Worm (Caenorhabditis elegans) whole organism, mixed stage, embryonic: ENCODE data around the gene fbxa-85.
A peak's percentile ranks its signal among the peaks of the same experiment; 100 is the strongest.

ENCODE experiments used
- M03D4.4 ChIP-seq: sonication (generic microtip); optimal IDR thresholded peaks from 2 replicates; lab custom pipeline; 2017; ENCODE audit warnings: mild to moderate bottlenecking, missing genetic modification characterization, missing compliant biosample characterization
- bed-3 ChIP-seq: fragments of 200-800 bp; sonication (Bioruptor generic); optimal IDR thresholded peaks from 3 replicates; lab custom pipeline; 2018; ENCODE audit warnings: mild to moderate bottlenecking, missing genetic modification characterization, moderate library complexity, missing compliant biosample characterization
- blmp-1 ChIP-seq: fragments of 150-350 bp; optimal IDR thresholded peaks from 2 replicates; lab custom pipeline; 2014; ENCODE audit warnings: missing biosample characterization, missing genetic modification characterization
- ceh-43 ChIP-seq: fragments of 200-800 bp; sonication (Bioruptor generic); optimal IDR thresholded peaks from 2 replicates; lab custom pipeline; 2018; ENCODE audit warnings: mild to moderate bottlenecking, missing genetic modification characterization, moderate library complexity, missing compliant biosample characterization
- ceh-83 ChIP-seq: fragments of 200-800 bp; sonication (Bioruptor generic); optimal IDR thresholded peaks from 2 replicates; lab custom pipeline; 2018; ENCODE audit warnings: mild to moderate bottlenecking, missing genetic modification characterization, missing compliant biosample characterization
- cnd-1 ChIP-seq: fragments of 200-800 bp; sonication (Bioruptor generic); optimal IDR thresholded peaks from 2 replicates; lab custom pipeline; 2018; ENCODE audit warnings: mild to moderate bottlenecking, missing genetic modification characterization, missing compliant biosample characterization
- drap-1 ChIP-seq: fragments of 200-800 bp; sonication (Bioruptor generic); optimal IDR thresholded peaks from 3 replicates; lab custom pipeline; 2018; ENCODE audit warnings: mild to moderate bottlenecking, missing genetic modification characterization, missing compliant biosample characterization
- elt-1 ChIP-seq: sonication (generic microtip); optimal IDR thresholded peaks from 2 replicates; lab custom pipeline; 2017; ENCODE audit warnings: missing genetic modification characterization, mild to moderate bottlenecking, missing compliant biosample characterization, antibody characterized with exemption, moderate library complexity, borderline replicate concordance; ENCODE audit not compliant: insufficient read depth
- elt-3 ChIP-seq: fragments of 150-350 bp; optimal IDR thresholded peaks from 2 replicates; lab custom pipeline; 2014; ENCODE audit warnings: missing biosample characterization, missing genetic modification characterization
- flh-1 ChIP-seq: fragments of 200-800 bp; sonication (Bioruptor generic); optimal IDR thresholded peaks from 2 replicates; lab custom pipeline; 2018; ENCODE audit warnings: mild to moderate bottlenecking, missing genetic modification characterization, moderate library complexity, missing compliant biosample characterization
- lin-13 ChIP-seq: fragments of 150-350 bp; optimal IDR thresholded peaks from 2 replicates; lab custom pipeline; 2014; ENCODE audit warnings: missing biosample characterization, missing genetic modification characterization
- mab-5 ChIP-seq: fragments of 150-350 bp; optimal IDR thresholded peaks from 2 replicates; lab custom pipeline; 2014; ENCODE audit warnings: missing biosample characterization, missing genetic modification characterization
- mep-1 ChIP-seq: fragments of 150-350 bp; optimal IDR thresholded peaks from 2 replicates; lab custom pipeline; 2017; ENCODE audit warnings: missing biosample characterization, missing genetic modification reagents, missing genetic modification characterization, inconsistent platforms
- mls-2 ChIP-seq: sonication (generic microtip); optimal IDR thresholded peaks from 2 replicates; lab custom pipeline; 2016; ENCODE audit warnings: mild to moderate bottlenecking, missing genetic modification characterization, moderate library complexity, missing compliant biosample characterization
- nhr-12 ChIP-seq: fragments of 150-350 bp; optimal IDR thresholded peaks from 2 replicates; lab custom pipeline; 2014; ENCODE audit warnings: missing biosample characterization, missing genetic modification characterization
- nhr-2 ChIP-seq: fragments of 150-350 bp; optimal IDR thresholded peaks from 2 replicates; lab custom pipeline; 2014; ENCODE audit warnings: missing biosample characterization, missing genetic modification characterization
- nhr-237 ChIP-seq: fragments of 150-350 bp; optimal IDR thresholded peaks from 2 replicates; lab custom pipeline; 2014; ENCODE audit warnings: missing biosample characterization, missing genetic modification characterization
- nhr-28 ChIP-seq: fragments of 150-350 bp; optimal IDR thresholded peaks from 2 replicates; lab custom pipeline; 2014; ENCODE audit warnings: missing biosample characterization, missing genetic modification characterization
- nhr-76 ChIP-seq: sonication (generic microtip); optimal IDR thresholded peaks from 2 replicates; lab custom pipeline; 2017; ENCODE audit warnings: missing biosample characterization, missing genetic modification characterization
- pha-4 ChIP-seq: fragments of 150-350 bp; optimal IDR thresholded peaks from 2 replicates; lab custom pipeline; 2018; ENCODE audit warnings: missing biosample characterization, missing genetic modification reagents, missing genetic modification characterization
- sem-2 ChIP-seq: fragments of 200-800 bp; sonication (Bioruptor generic); optimal IDR thresholded peaks from 2 replicates; lab custom pipeline; 2018; ENCODE audit warnings: mild to moderate bottlenecking, missing genetic modification characterization, missing compliant biosample characterization
- sptf-1 ChIP-seq: sonication (generic microtip); optimal IDR thresholded peaks from 2 replicates; lab custom pipeline; 2017; ENCODE audit warnings: mild to moderate bottlenecking, missing genetic modification characterization, moderate library complexity, missing compliant biosample characterization
- tbx-8 ChIP-seq: fragments of 200-800 bp; sonication (Bioruptor generic); optimal IDR thresholded peaks from 2 replicates; lab custom pipeline; 2018; ENCODE audit warnings: mild to moderate bottlenecking, missing genetic modification characterization, moderate library complexity, missing compliant biosample characterization
- unc-39 ChIP-seq: fragments of 150-350 bp; optimal IDR thresholded peaks from 2 replicates; lab custom pipeline; 2014; ENCODE audit warnings: missing biosample characterization, missing genetic modification characterization
- unc-62 ChIP-seq: fragments of 150-350 bp; optimal IDR thresholded peaks from 2 replicates; lab custom pipeline; 2014; ENCODE audit warnings: missing biosample characterization, missing genetic modification reagents, missing genetic modification characterization
- zip-8 ChIP-seq: fragments of 150-350 bp; optimal IDR thresholded peaks from 2 replicates; lab custom pipeline; 2014; ENCODE audit warnings: missing biosample characterization, missing genetic modification characterization
- ztf-11 ChIP-seq: fragments of 150-350 bp; optimal IDR thresholded peaks from 2 replicates; lab custom pipeline; 2014; ENCODE audit warnings: missing biosample characterization, missing genetic modification characterization

Gene fbxa-85

DNA sequence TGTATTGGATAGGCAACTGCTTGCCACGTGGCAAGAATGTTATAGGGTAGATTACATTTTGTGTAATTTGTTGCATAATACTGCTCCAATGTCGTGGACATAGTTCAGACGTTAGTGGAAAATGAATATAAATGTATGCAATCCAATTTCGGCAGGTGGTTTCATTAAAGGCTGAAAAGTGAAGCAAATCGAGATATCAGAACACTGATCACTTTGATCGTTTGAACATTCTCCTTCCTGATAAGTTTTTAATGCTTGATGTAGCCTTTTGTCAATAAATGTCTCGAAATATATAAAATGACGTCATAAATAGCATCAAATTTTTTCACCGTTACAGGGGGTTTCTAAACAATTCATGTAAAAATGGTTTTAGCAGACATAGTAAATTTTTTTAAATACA lies 38.6 kb upstream of the fbxa-85 start, which contains the start of gene srh-109:
Gene srh-109 (minus strand): TSS at position 101 of the 400 bp plus-strand sequence.
- peak; percentile 58 for TF ChIP-seq zip-8 (tag; lab: Kevin White, UChicago)
- no peak for TF ChIP-seq sptf-1 (tag; lab: Kevin White, UChicago)

DNA sequence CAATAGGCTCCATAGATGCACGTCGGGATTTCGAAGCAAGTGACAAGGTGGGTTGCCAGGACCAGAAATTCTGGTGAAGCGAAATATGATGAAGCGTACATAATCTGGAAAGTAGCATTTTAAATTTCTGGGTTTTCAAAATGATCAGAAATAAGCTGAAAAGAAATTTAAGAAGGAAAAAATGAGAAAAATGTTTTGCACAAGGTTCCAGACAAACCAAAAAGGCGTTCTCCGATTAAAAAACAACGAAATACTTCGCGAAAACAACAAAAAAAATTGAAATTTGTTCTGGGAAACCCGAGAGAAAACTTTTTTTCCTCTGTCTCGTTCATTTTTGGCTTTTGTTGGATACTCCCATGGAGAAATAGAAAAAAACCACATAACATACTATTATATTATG lies 35.7 kb upstream of the fbxa-85 start, which contains the start of gene srh-252:
Gene srh-252 (minus strand): TSS at position 101 of the 400 bp plus-strand sequence.
- TF ChIP-seq unc-39 (tag; lab: Kevin White, UChicago) (no peak), M03D4.4 (tag; lab: Kevin White, UChicago) (no peak), lin-13 (tag; lab: Kevin White, UChicago) (no peak), mep-1 (tag; lab: Kevin White, UChicago) (no peak), nhr-237 (tag; lab: Kevin White, UChicago) (no peak), zip-8 (tag; lab: Kevin White, UChicago) (no peak), nhr-12 (tag; lab: Kevin White, UChicago) (no peak), mab-5 (tag; lab: Kevin White, UChicago) (no peak)

ce11 chrV:17225389-17225788 lies 33.6 kb upstream of the fbxa-85 start, which contains the start of gene scl-25:
Gene scl-25, plus strand, starts transcription at chrV:17225689.
- TF ChIP-seq nhr-28 (tag; lab: Kevin White, UChicago) (no peak), tbx-8 (GFP tag; lab: Kevin White, UChicago) (no peak), sptf-1 (tag; lab: Kevin White, UChicago) (no peak), nhr-237 (tag; lab: Kevin White, UChicago) (no peak), cnd-1 (tag; lab: Kevin White, UChicago) (no peak), mab-5 (tag; lab: Kevin White, UChicago) (no peak), nhr-2 (tag; lab: Kevin White, UChicago) (no peak), nhr-76 (tag; lab: Kevin White, UChicago) (no peak), elt-1 (tag; lab: Kevin White, UChicago) (no peak), M03D4.4 (tag; lab: Kevin White, UChicago) (no peak), bed-3 (GFP tag; lab: Kevin White, UChicago) (no peak), flh-1 (no peak)
- TF ChIP-seq, all 35 proteins: peak for 0

DNA sequence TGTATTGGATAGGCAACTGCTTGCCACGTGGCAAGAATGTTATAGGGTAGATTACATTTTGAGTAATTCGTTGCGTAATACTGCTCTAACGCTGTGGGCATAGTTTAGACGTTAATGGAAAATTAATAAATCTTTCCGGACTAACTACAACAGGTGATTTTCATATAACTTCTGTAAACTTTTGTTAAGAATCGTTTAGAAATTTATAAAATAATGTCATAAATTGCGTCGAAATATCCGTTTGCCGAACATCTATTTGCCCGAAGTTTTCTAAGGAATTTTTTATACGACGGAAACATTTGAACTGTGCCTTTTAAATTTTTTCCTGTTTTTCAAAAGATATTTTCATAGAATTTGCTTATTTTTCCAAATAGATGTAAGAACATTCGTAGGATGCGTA lies 32.8 kb upstream of the fbxa-85 start, which contains the start of gene srh-112:
Gene srh-112 (minus strand): TSS at position 101 of the 400 bp plus-strand sequence.
- TF ChIP-seq nhr-12 (tag; lab: Kevin White, UChicago) (no peak), ceh-43 (GFP tag; lab: Kevin White, UChicago) (no peak), sem-2 (no peak), cnd-1 (tag; lab: Kevin White, UChicago) (no peak), zip-8 (tag; lab: Kevin White, UChicago) (no peak), elt-1 (tag; lab: Kevin White, UChicago) (no peak), unc-62 (no peak), unc-39 (tag; lab: Kevin White, UChicago) (no peak), bed-3 (GFP tag; lab: Kevin White, UChicago) (no peak), pha-4 (tag; lab: Kevin White, UChicago) (no peak)
- TF ChIP-seq, all 35 proteins: peak for 0

DNA sequence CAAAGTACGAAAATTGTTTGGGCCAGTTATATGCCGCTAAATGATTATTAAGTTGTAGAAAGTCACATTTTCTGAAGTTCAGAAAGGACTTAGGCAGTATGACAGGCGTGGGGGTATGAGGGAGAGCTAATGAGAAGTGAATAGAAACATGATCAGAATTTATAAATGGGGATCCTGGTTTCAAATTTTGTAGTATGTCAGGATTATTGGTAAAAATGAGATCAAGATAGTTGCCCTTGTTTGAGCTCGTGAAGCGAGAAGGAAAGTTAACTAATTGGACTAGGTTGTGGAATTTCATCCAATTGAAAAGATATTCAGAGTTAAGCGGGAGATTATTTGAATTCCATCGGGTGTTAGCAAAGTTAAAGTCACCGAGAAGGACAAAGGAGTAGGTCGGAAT lies 26.6 kb upstream of the fbxa-85 start:
- no peak for TF ChIP-seq pha-4 (tag; lab: Kevin White, UChicago)
- no peak for TF ChIP-seq mls-2 (tag; lab: Kevin White, UChicago)
- no peak for TF ChIP-seq elt-3
- TF ChIP-seq nhr-28 (tag; lab: Kevin White, UChicago) = no peak
- TF ChIP-seq mab-5 (tag; lab: Kevin White, UChicago) = no peak
- no peak for TF ChIP-seq drap-1 (GFP tag; lab: Kevin White, UChicago)
- TF ChIP-seq elt-1 (tag; lab: Kevin White, UChicago) = no peak
- TF ChIP-seq ceh-83 = no peak
- TF ChIP-seq nhr-12 (tag; lab: Kevin White, UChicago) = no peak

DNA sequence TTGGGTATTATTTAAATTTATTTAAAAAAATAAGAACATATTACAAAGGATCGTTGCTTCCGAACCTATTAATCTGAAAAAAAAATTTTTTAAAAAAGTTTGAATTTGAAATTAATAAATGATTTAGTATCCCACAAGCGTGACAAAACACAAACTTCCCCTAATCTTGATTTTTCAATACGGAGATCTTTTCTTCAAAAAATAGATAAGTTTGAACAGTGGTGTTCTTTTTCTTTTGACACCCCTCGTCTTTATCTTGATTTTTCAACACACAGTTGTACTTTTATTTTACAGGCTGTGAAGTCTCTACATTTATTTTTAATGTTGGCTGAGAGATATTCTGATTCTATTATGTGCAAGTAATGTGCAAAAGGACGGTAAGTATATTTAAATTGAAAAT lies 22.6 kb upstream of the fbxa-85 start, which contains the start of gene T19C9.10:
Gene T19C9.10 (plus strand): TSS at position 248 of the 400 bp plus-strand sequence.
- TF ChIP-seq elt-1 (tag; lab: Kevin White, UChicago) = peak; percentile 61
- TF ChIP-seq sptf-1 (tag; lab: Kevin White, UChicago) = no peak
- no peak for TF ChIP-seq ztf-11 (tag; lab: Kevin White, UChicago)
- TF ChIP-seq flh-1 = no peak
- no peak for TF ChIP-seq blmp-1 (tag; lab: Kevin White, UChicago)
- no peak for TF ChIP-seq nhr-2 (tag; lab: Kevin White, UChicago)
